Worm (Caenorhabditis elegans) whole organism, midembryonic: ENCODE data around the gene ugt-30.
"Not testable (repeated sequence)": the region's sequence is repeated elsewhere in the genome, so short reads cannot be mapped to it uniquely, and the experiment has no call there.

ENCODE experiments used
- flt-1 ChIP-seq: fragments of 200-800 bp; sonication (Bioruptor generic); IDR thresholded peaks from 2 replicates; pipeline ENCODE4 v1.3.6; 2022; ENCODE audit warnings: missing genetic modification characterization, missing compliant biosample characterization
- klf-2 ChIP-seq: fragments of 200-800 bp; sonication (Bioruptor generic); conservative IDR thresholded peaks from 2 replicates; pipeline ENCODE4 v1.3.6; 2022; ENCODE audit warnings: missing genetic modification reagents, missing genetic modification characterization, missing compliant biosample characterization
- tab-1 ChIP-seq: fragments of 200-800 bp; sonication (Bioruptor generic); IDR thresholded peaks from 2 replicates; pipeline ENCODE4 v1.3.6; 2022; ENCODE audit warnings: missing genetic modification characterization, missing compliant biosample characterization

DNA sequence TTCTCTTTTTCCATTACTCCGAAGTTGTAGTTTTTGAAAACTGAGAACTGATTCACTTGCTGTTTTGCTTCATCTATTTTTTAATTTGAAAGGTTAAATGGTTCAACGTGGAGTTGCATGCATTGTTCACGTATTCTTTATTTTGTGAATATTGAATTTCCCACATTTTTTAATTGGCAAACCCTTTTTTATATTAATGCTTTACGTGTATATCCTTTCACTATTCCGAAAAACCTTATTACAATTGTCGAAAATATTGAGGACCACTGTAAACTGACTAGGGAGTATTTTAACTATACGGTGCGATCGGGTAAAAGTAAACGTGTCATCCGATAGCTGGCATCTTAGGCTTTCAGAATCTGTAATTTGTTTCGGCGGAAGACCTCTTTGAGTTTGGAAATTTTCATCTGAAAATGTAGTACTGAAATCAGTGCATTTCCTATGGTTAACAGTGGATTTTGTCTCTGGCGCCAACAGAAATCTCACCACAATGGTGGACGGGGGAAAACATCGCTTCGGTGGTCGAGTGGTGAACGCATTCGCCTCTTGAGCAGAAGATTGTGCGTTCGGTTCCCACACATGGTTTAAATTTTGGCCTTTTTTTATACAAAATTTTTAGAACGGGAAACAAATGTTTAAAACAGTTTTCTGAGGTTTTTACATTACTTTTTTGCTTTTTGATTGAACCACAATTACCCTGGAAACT, 19.0 kb downstream of the ugt-30 start, which contains the start of gene C01G10.14:
- TF ChIP-seq flt-1; klf-2 (GFP tag; lab: Robert Waterston, UW); tab-1 (GFP tag; lab: Robert Waterston, UW): not testable (repeated sequence)
